Worm (Caenorhabditis elegans) whole organism, L3 larva: ENCODE data around the gene inx-7.
A peak's percentile ranks its signal among the peaks of the same experiment; 100 is the strongest.

Experiments
- R02D3.7 ChIP-seq: fragments of 150-350 bp; optimal IDR thresholded peaks from 2 replicates; lab custom pipeline; 2014; ENCODE audit warnings: missing biosample characterization, missing genetic modification characterization
- ama-1 ChIP-seq: fragments of 150-350 bp; optimal IDR thresholded peaks from 2 replicates; lab custom pipeline; 2018
- ceh-16 ChIP-seq: sonication (generic microtip); optimal IDR thresholded peaks from 2 replicates; lab custom pipeline; 2017; ENCODE audit warnings: missing biosample characterization, missing genetic modification characterization
- ceh-28 ChIP-seq: fragments of 150-350 bp; optimal IDR thresholded peaks from 2 replicates; lab custom pipeline; 2014; ENCODE audit warnings: missing biosample characterization, missing genetic modification reagents, missing genetic modification characterization
- ceh-82 ChIP-seq: fragments of 150-350 bp; optimal IDR thresholded peaks from 2 replicates; lab custom pipeline; 2014; ENCODE audit warnings: missing biosample characterization, missing genetic modification characterization
- ceh-9 ChIP-seq: sonication (generic microtip); optimal IDR thresholded peaks from 2 replicates; lab custom pipeline; 2018; ENCODE audit warnings: missing biosample characterization, missing genetic modification characterization
- egl-27 ChIP-seq: sonication (generic microtip); optimal IDR thresholded peaks from 4 replicates; lab custom pipeline; 2017; ENCODE audit warnings: missing biosample characterization, missing genetic modification reagents, missing genetic modification characterization
- egl-5 ChIP-seq: fragments of 150-350 bp; optimal IDR thresholded peaks from 2 replicates; lab custom pipeline; 2017; ENCODE audit warnings: missing biosample characterization, missing genetic modification reagents, missing genetic modification characterization, inconsistent platforms
- elt-1 ChIP-seq: fragments of 150-350 bp; optimal IDR thresholded peaks from 2 replicates; lab custom pipeline; 2014; ENCODE audit warnings: missing biosample characterization, missing genetic modification characterization
- elt-2 ChIP-seq: sonication (generic microtip); optimal IDR thresholded peaks from 2 replicates; lab custom pipeline; 2016; ENCODE audit warnings: missing genetic modification reagents, mild to moderate bottlenecking, missing genetic modification characterization, missing compliant biosample characterization
- elt-3 ChIP-seq, 3 experiments: fragments of 150-350 bp in 1 of 3; sonication (generic microtip) in 2 of 3; optimal IDR thresholded peaks; 2 replicates in 2 of 3; 4 replicates in 1 of 3; lab custom pipeline; 2014 to 2017; ENCODE audit warnings: missing biosample characterization in 3 of 3, missing genetic modification characterization in 3 of 3
- eor-1 ChIP-seq, 2 experiments: fragments of 150-350 bp; optimal IDR thresholded peaks; 2 replicates each; lab custom pipeline; 2014 to 2018; ENCODE audit warnings: missing biosample characterization in 2 of 2, missing genetic modification characterization in 2 of 2
- fkh-10 ChIP-seq: sonication (generic microtip); optimal IDR thresholded peaks from 2 replicates; lab custom pipeline; 2017; ENCODE audit warnings: missing biosample characterization, missing genetic modification reagents, missing genetic modification characterization
- fos-1 ChIP-seq: fragments of 150-350 bp; optimal IDR thresholded peaks from 2 replicates; lab custom pipeline; 2014; ENCODE audit warnings: missing biosample characterization, missing genetic modification characterization
- hmg-11 ChIP-seq: sonication (generic microtip); optimal IDR thresholded peaks from 2 replicates; lab custom pipeline; 2016; ENCODE audit warnings: missing genetic modification characterization, missing compliant biosample characterization
- jun-1 ChIP-seq: fragments of 150-350 bp; optimal IDR thresholded peaks from 2 replicates; lab custom pipeline; 2014; ENCODE audit warnings: missing biosample characterization, missing genetic modification reagents, missing genetic modification characterization
- lin-15B ChIP-seq: fragments of 150-350 bp; optimal IDR thresholded peaks from 2 replicates; lab custom pipeline; 2014; ENCODE audit warnings: missing biosample characterization, missing genetic modification characterization
- lin-39 ChIP-seq: fragments of 150-350 bp; optimal IDR thresholded peaks from 2 replicates; lab custom pipeline; 2018; ENCODE audit warnings: missing biosample characterization, missing genetic modification reagents, missing genetic modification characterization
- nfya-1 ChIP-seq: sonication (generic microtip); optimal IDR thresholded peaks from 2 replicates; lab custom pipeline; 2017; ENCODE audit warnings: missing genetic modification characterization, mild to moderate bottlenecking, missing compliant biosample characterization, antibody characterized with exemption, moderate library complexity; ENCODE audit not compliant: insufficient read depth
- nhr-12 ChIP-seq: fragments of 150-350 bp; optimal IDR thresholded peaks from 2 replicates; lab custom pipeline; 2014; ENCODE audit warnings: missing biosample characterization, missing genetic modification characterization
- nhr-23 ChIP-seq: fragments of 150-350 bp; optimal IDR thresholded peaks from 2 replicates; lab custom pipeline; 2014; ENCODE audit warnings: missing biosample characterization, missing genetic modification reagents, missing genetic modification characterization
- nhr-237 ChIP-seq: fragments of 150-350 bp; optimal IDR thresholded peaks from 2 replicates; lab custom pipeline; 2014; ENCODE audit warnings: missing biosample characterization, missing genetic modification characterization
- nhr-25 ChIP-seq: sonication (generic microtip); optimal IDR thresholded peaks from 2 replicates; lab custom pipeline; 2017; ENCODE audit warnings: missing biosample characterization, missing genetic modification characterization
- nhr-28 ChIP-seq: fragments of 150-350 bp; optimal IDR thresholded peaks from 2 replicates; lab custom pipeline; 2014; ENCODE audit warnings: missing biosample characterization, missing genetic modification characterization
- nhr-43 ChIP-seq: sonication (generic microtip); optimal IDR thresholded peaks from 2 replicates; lab custom pipeline; 2016; ENCODE audit warnings: mild to moderate bottlenecking, missing genetic modification characterization, missing compliant biosample characterization; ENCODE audit not compliant: poor library complexity, severe bottlenecking
- nhr-67 ChIP-seq: fragments of 150-350 bp; optimal IDR thresholded peaks from 2 replicates; lab custom pipeline; 2014; ENCODE audit warnings: missing biosample characterization, missing genetic modification characterization
- nhr-76 ChIP-seq: fragments of 150-350 bp; sonication (generic microtip); optimal IDR thresholded peaks from 5 replicates; lab custom pipeline; 2014; ENCODE audit warnings: missing biosample characterization, missing genetic modification characterization
- pha-4 ChIP-seq: fragments of 150-350 bp; optimal IDR thresholded peaks from 2 replicates; lab custom pipeline; 2014; ENCODE audit warnings: missing biosample characterization, missing genetic modification reagents, missing genetic modification characterization
- pqm-1 ChIP-seq: fragments of 150-350 bp; optimal IDR thresholded peaks from 2 replicates; lab custom pipeline; 2017; ENCODE audit warnings: missing biosample characterization, missing genetic modification characterization, inconsistent platforms
- sea-2 ChIP-seq: fragments of 150-350 bp; sonication (generic microtip); optimal IDR thresholded peaks from 4 replicates; lab custom pipeline; 2014; ENCODE audit warnings: missing biosample characterization, missing genetic modification reagents, missing genetic modification characterization
- skn-1 ChIP-seq: fragments of 150-350 bp; optimal IDR thresholded peaks from 2 replicates; lab custom pipeline; 2014; ENCODE audit warnings: missing biosample characterization, missing genetic modification characterization
- snpc-4 ChIP-seq: fragments of 150-350 bp; optimal IDR thresholded peaks from 2 replicates; lab custom pipeline; 2014; ENCODE audit warnings: missing biosample characterization, missing genetic modification characterization
- tbx-2 ChIP-seq: sonication (generic microtip); optimal IDR thresholded peaks from 2 replicates; lab custom pipeline; 2016; ENCODE audit warnings: mild to moderate bottlenecking, missing genetic modification characterization, missing compliant biosample characterization
- ztf-4 ChIP-seq: fragments of 150-350 bp; optimal IDR thresholded peaks from 2 replicates; lab custom pipeline; 2014; ENCODE audit warnings: missing biosample characterization, missing genetic modification characterization

The inx-7 gene

DNA sequence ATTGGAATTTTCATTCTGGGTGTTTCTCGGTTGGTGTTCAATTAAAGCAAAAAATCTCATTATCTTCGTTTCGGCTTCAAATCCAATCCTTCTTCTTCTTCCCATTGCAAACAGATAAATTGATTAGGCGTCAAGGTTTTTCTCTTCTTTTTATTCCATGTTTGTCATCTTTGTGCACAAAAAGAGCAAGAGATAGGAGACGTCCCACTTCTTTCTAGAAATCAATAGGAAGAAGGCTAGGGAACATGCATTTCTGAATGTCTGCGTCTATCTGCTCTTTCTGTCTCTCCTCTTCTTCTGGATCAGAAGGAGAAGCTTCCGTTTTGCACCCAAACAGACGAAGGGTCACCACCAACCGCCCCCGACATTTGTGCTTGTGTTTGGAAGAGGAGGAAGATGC, 6.5 kb upstream of the inx-7 start:
- TF ChIP-seq nfya-1 (peak; percentile 77), egl-27 (tag; lab: Kevin White, UChicago) (no peak), elt-1 (tag; lab: Kevin White, UChicago) (no peak), hmg-11 (tag; lab: Kevin White, UChicago) (peak; percentile 52), sea-2 (GFP tag; lab: Kevin White, UChicago) (peak; percentile 54), lin-39 (tag; lab: Kevin White, UChicago) (peak; percentile 72), ceh-28 (tag; lab: Kevin White, UChicago) (peak; percentile 33), skn-1 (no peak), fkh-10 (GFP tag; lab: Kevin White, UChicago) (peak; percentile 65), pqm-1 (no peak), tbx-2 (tag; lab: Kevin White, UChicago) (peak; percentile 4), lin-15B (peak; percentile 35)

DNA sequence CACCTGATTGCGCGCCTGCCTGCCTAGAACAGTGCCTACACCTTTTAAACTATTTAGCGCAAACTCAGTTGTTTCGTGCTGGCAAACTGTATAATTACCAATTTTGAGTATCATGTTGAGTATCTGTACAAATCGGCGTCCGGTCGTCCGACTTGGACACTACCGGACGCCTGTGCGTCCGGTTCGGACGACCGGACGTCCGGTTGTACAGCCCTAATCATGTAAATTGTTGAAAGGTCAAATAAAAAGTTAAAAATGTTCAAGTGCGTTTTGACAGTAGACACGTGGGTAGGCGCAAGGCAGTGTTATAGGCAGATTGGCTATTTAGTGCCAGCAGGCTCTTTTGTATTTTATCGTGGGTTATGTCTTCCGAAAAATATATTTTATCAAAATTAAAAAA, 3.5 kb upstream of the inx-7 start:
- no peak for TF ChIP-seq ama-1 (lab: Kevin White, UChicago)
- TF ChIP-seq nhr-43: no peak

DNA sequence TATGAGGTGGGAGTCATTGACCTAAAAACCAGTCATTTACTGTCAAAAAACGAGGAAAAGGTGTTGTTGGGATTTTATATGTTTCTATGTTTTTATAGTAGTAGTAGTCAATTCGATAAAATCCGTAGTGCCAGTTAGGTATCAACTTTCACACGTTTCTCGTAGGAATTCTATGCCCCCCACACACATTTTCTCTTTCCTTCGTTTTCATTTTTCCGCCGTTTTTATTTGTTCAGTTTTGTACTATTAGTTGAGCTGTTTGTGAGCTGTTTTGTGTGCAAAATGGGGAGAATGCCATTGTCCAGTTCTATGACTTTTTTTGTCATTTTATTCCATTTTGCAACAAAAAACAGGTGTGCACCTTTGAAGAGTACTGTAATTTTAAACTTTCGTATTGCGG, 2.3 kb upstream of the inx-7 start:
- TF ChIP-seq nhr-43: no peak
- no peak for TF ChIP-seq nhr-76 (tag; lab: Kevin White, UChicago)
- TF ChIP-seq nhr-67 (tag; lab: Kevin White, UChicago): no peak
- no peak for TF ChIP-seq nhr-28 (tag; lab: Kevin White, UChicago)
- TF ChIP-seq, all 47 proteins: peak for 0

DNA sequence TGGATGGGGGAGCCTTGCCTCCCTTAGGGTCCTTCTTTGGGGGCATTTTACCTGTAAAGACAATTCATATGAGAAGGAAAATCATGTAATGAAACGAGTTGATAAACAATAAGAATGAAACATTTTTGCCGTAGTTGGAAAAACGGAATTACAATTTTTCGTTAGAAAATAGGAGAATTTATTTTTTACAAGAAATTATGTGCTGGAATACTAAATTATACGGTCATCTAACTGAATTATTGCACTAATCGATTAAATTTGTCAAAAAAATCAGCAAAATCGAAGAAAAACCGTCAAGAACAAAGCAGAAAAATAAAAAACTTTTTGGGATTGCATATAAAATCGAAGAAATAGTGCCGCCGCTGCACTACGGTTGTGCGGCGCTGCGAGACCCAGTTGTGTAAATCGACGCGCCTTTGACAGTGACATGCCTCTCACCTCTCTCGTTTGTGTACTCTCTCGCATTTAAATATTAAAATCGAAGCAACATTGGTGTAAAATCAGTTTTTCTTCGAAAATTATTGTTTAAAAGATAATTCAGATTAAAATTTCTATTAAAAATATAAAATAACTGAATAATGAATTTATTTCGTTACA, 1.2 kb upstream of the inx-7 start, which contains the start of gene rps-25:
TSS of gene rps-25 (minus strand) at position 51 of the 597 bp plus-strand sequence.
- peak; percentile 16 for TF ChIP-seq ama-1 (lab: Kevin White, UChicago)
- no peak for TF ChIP-seq egl-27 (tag; lab: Kevin White, UChicago)
- TF ChIP-seq nhr-23 (tag; lab: Kevin White, UChicago): peak; percentile 32
- TF ChIP-seq R02D3.7 (tag; lab: Kevin White, UChicago): peak; percentile 18
- peak; percentile 73 for TF ChIP-seq snpc-4 (tag; lab: Kevin White, UChicago)
- TF ChIP-seq egl-5 (tag; lab: Kevin White, UChicago): peak; percentile 72
- no peak for TF ChIP-seq nhr-12 (tag; lab: Kevin White, UChicago)
- TF ChIP-seq nhr-25 (tag; lab: Kevin White, UChicago): peak; percentile 35
- TF ChIP-seq hmg-11 (tag; lab: Kevin White, UChicago): peak; percentile 43
- TF ChIP-seq elt-2 (tag; lab: Kevin White, UChicago): peak; percentile 19
- TF ChIP-seq sea-2 (GFP tag; lab: Kevin White, UChicago): no peak
- peak; percentile 97 for TF ChIP-seq lin-39 (tag; lab: Kevin White, UChicago)
- peak; percentile 58 for TF ChIP-seq lin-15B
- TF ChIP-seq nfya-1: peak; percentile 80
- TF ChIP-seq ceh-16 (tag; lab: Kevin White, UChicago): no peak
- peak; percentile 82 for TF ChIP-seq pha-4 (tag; lab: Kevin White, UChicago)
- TF ChIP-seq skn-1: peak; percentile 0

- TF ChIP-seq nhr-237 (tag; lab: Kevin White, UChicago) (no peak), lin-39 (tag; lab: Kevin White, UChicago) (no peak), eor-1 (tag; optimal IDR thresholded peaks at IDR 0.05; lab: Kevin White, UChicago) (no peak), pha-4 (tag; lab: Kevin White, UChicago) (no peak), ztf-4 (tag; lab: Kevin White, UChicago) (no peak), nhr-28 (tag; lab: Kevin White, UChicago) (no peak), elt-3 (tag; optimal IDR thresholded peaks at IDR 0.05; lab: Kevin White, UChicago) (no peak), ceh-28 (tag; lab: Kevin White, UChicago) (no peak), fos-1 (tag; lab: Kevin White, UChicago) (no peak), ceh-16 (tag; lab: Kevin White, UChicago) (no peak), ceh-9 (tag; lab: Kevin White, UChicago) (no peak), jun-1 (tag; lab: Kevin White, UChicago) (no peak), ceh-82 (tag; lab: Kevin White, UChicago) (no peak), R02D3.7 (tag; lab: Kevin White, UChicago) (no peak)
Measured at ce11 chrIV:5945455-5945854, 983 bp downstream of the inx-7 start.
